Worm (Caenorhabditis elegans) whole organism, L4/young adult: ENCODE results near the gene Y43F8C.5.

ENCODE experiments used
- dao-5 ChIP-seq: sonication (generic microtip); optimal IDR thresholded peaks from 2 replicates; lab custom pipeline; 2016; ENCODE audit warnings: missing genotype, missing genetic modification characterization, moderate library complexity, missing compliant biosample characterization
- him-1 ChIP-seq: sonication (generic microtip); optimal IDR thresholded peaks from 2 replicates; lab custom pipeline; 2016; ENCODE audit warnings: missing genotype, missing genetic modification reagents, missing genetic modification characterization, missing compliant biosample characterization

- no peak for TF ChIP-seq him-1 (tag; lab: Kevin White, UChicago)
- TF ChIP-seq dao-5 (tag; lab: Kevin White, UChicago), result no peak
Measured at ce11 chrV:19672357-19672756, 39.9 kb upstream of the Y43F8C.5 start.
